Fruit fly (Drosophila melanogaster) whole organism, embryonic: ENCODE data around the gene Aldh.
A peak's percentile ranks its signal among the peaks of the same experiment; 100 is the strongest.

Experiments used
- Blimp-1 ChIP-seq: fragments of 200-800 bp; sonication (Bioruptor generic); optimal IDR thresholded peaks from 3 replicates; lab custom pipeline; 2018; ENCODE audit warnings: missing biosample characterization, missing genetic modification characterization, mild to moderate bottlenecking, moderate library complexity, missing genetic modification reagents
- BtbVII ChIP-seq: fragments of 200-800 bp; sonication (Bioruptor generic); optimal IDR thresholded peaks from 3 replicates; lab custom pipeline; 2017; ENCODE audit warnings: missing biosample characterization, mild to moderate bottlenecking, missing genetic modification characterization
- CG10462 ChIP-seq: fragments of 200-800 bp; sonication (Bioruptor generic); optimal IDR thresholded peaks from 2 replicates; lab custom pipeline; 2016; ENCODE audit warnings: missing biosample characterization, missing genetic modification characterization
- CG10543 ChIP-seq: fragments of 200-800 bp; sonication (Bioruptor generic); optimal IDR thresholded peaks from 3 replicates; lab custom pipeline; 2017; ENCODE audit warnings: missing biosample characterization, mild to moderate bottlenecking, missing genetic modification characterization, moderate library complexity
- CG13894 ChIP-seq: fragments of 200-800 bp; sonication (Bioruptor generic); optimal IDR thresholded peaks from 3 replicates; lab custom pipeline; 2018; ENCODE audit warnings: missing biosample characterization, mild to moderate bottlenecking, missing genetic modification characterization, moderate library complexity
- CG15011 ChIP-seq: fragments of 200-800 bp; sonication (Bioruptor generic); optimal IDR thresholded peaks from 3 replicates; lab custom pipeline; 2018; ENCODE audit warnings: missing biosample characterization, mild to moderate bottlenecking, missing genetic modification characterization
- CG15479 ChIP-seq: fragments of 200-800 bp; sonication (Bioruptor generic); optimal IDR thresholded peaks from 3 replicates; lab custom pipeline; 2019; ENCODE audit warnings: missing biosample characterization, mild to moderate bottlenecking, missing genetic modification characterization, moderate library complexity
- CG17612 ChIP-seq: fragments of 200-800 bp; sonication (Bioruptor generic); IDR thresholded peaks from 2 replicates; pipeline ENCODE4 v1.3.6; 2022; ENCODE audit warnings: missing biosample characterization, missing genetic modification characterization
- CG1792 ChIP-seq: fragments of 200-800 bp; sonication (Bioruptor generic); optimal IDR thresholded peaks from 2 replicates; lab custom pipeline; 2016; ENCODE audit warnings: missing biosample characterization, missing genetic modification characterization
- CG2116 ChIP-seq: fragments of 200-800 bp; sonication (Bioruptor generic); optimal IDR thresholded peaks from 3 replicates; lab custom pipeline; 2018; ENCODE audit warnings: missing biosample characterization, mild to moderate bottlenecking, missing genetic modification characterization
- CG33213 ChIP-seq: fragments of 200-800 bp; sonication (Bioruptor generic); optimal IDR thresholded peaks from 3 replicates; lab custom pipeline; 2016; ENCODE audit warnings: missing biosample characterization, missing genetic modification characterization
- CG34224 ChIP-seq: fragments of 200-800 bp; sonication (Bioruptor generic); IDR thresholded peaks from 3 replicates; pipeline ENCODE4 v1.3.6; 2022; ENCODE audit warnings: missing biosample characterization, missing genetic modification characterization; ENCODE audit not compliant: partially characterized antibody
- CG34376 ChIP-seq: fragments of 200-800 bp; sonication (Bioruptor generic); optimal IDR thresholded peaks from 2 replicates; lab custom pipeline; 2018; ENCODE audit warnings: missing biosample characterization, mild to moderate bottlenecking, missing genetic modification characterization
- CG6272 ChIP-seq: fragments of 200-800 bp; sonication (Bioruptor generic); IDR thresholded peaks from 2 replicates; pipeline ENCODE4 v1.3.6; 2022; ENCODE audit warnings: missing biosample characterization, missing genetic modification characterization
- CG8089 ChIP-seq: fragments of 200-800 bp; sonication (Bioruptor generic); optimal IDR thresholded peaks from 3 replicates; lab custom pipeline; 2016; ENCODE audit warnings: missing biosample characterization, missing genetic modification characterization
- CG8290 ChIP-seq, 3 experiments: fragments of 200-800 bp; sonication (Bioruptor generic); optimal IDR thresholded peaks; 2 replicates each; lab custom pipeline; 2016 to 2019; ENCODE audit warnings: missing biosample characterization in 3 of 3, missing genetic modification characterization in 3 of 3, mild to moderate bottlenecking in 2 of 3, moderate library complexity in 1 of 3
- CG9797 ChIP-seq: fragments of 200-800 bp; sonication (Bioruptor generic); optimal IDR thresholded peaks from 3 replicates; lab custom pipeline; 2018; ENCODE audit warnings: missing biosample characterization, mild to moderate bottlenecking, missing genetic modification characterization
- Dad ChIP-seq: fragments of 200-800 bp; sonication (Bioruptor generic); optimal IDR thresholded peaks from 3 replicates; lab custom pipeline; 2016; ENCODE audit warnings: missing biosample characterization, missing genetic modification characterization
- Dip2 ChIP-seq: fragments of 200-800 bp; sonication (Bioruptor generic); IDR thresholded peaks from 2 replicates; pipeline ENCODE4 v1.3.6; 2022; ENCODE audit warnings: missing biosample characterization, missing genetic modification characterization
- E2f2 ChIP-seq: fragments of 200-800 bp; sonication (Bioruptor generic); IDR thresholded peaks from 2 replicates; pipeline ENCODE4 v1.3.6; 2022; ENCODE audit warnings: missing biosample characterization, missing genetic modification characterization
- Eip74EF ChIP-seq, 2 experiments: fragments of 200-800 bp in 1 of 2; fragments of >200 bp in 1 of 2; sonication (Bioruptor generic) in 1 of 2; optimal IDR thresholded peaks; 2 replicates each; lab custom pipeline; 2017 to 2019; ENCODE audit warnings: missing biosample characterization in 2 of 2, missing genetic modification characterization in 2 of 2, mild to moderate bottlenecking in 1 of 2, moderate library complexity in 1 of 2
- GATAe ChIP-seq: fragments of 200-800 bp; sonication (Bioruptor generic); conservative IDR thresholded peaks from 2 replicates; pipeline ENCODE4 v1.3.6; 2022; ENCODE audit warnings: missing biosample characterization, missing genetic modification characterization
- Hey ChIP-seq: fragments of 200-800 bp; sonication (Bioruptor generic); optimal IDR thresholded peaks from 3 replicates; lab custom pipeline; 2018; ENCODE audit warnings: missing biosample characterization, mild to moderate bottlenecking, missing genetic modification characterization
- HmgZ ChIP-seq: fragments of 200-800 bp; sonication (Bioruptor generic); optimal IDR thresholded peaks from 2 replicates; lab custom pipeline; 2018; ENCODE audit warnings: missing biosample characterization, mild to moderate bottlenecking, missing genetic modification characterization
- NFAT ChIP-seq: fragments of 200-800 bp; sonication (Bioruptor generic); IDR thresholded peaks from 2 replicates; pipeline ENCODE4 v1.3.6; 2022; ENCODE audit warnings: missing biosample characterization, missing genetic modification characterization
- Pdp1 ChIP-seq, 2 experiments: fragments of 200-800 bp; sonication (Bioruptor generic); optimal IDR thresholded peaks; 3 replicates each; lab custom pipeline; 2016; ENCODE audit warnings: missing biosample characterization in 2 of 2, missing genetic modification characterization in 2 of 2, mild to moderate bottlenecking in 1 of 2, moderate library complexity in 1 of 2
- Side ChIP-seq: fragments of 200-800 bp; sonication (Bioruptor generic); optimal IDR thresholded peaks from 2 replicates; lab custom pipeline; 2016; ENCODE audit warnings: missing biosample characterization, missing genetic modification characterization
- al ChIP-seq: fragments of 200-800 bp; sonication (Bioruptor generic); IDR thresholded peaks from 2 replicates; pipeline ENCODE4 v1.3.6; 2022; ENCODE audit warnings: missing biosample characterization, missing genetic modification characterization
- caup ChIP-seq: fragments of 200-800 bp; sonication (Bioruptor generic); optimal IDR thresholded peaks from 3 replicates; lab custom pipeline; 2017; ENCODE audit warnings: missing biosample characterization, mild to moderate bottlenecking, missing genetic modification characterization, moderate library complexity; ENCODE audit not compliant: severe bottlenecking
- cwo ChIP-seq: fragments of 200-800 bp; sonication (Bioruptor generic); optimal IDR thresholded peaks from 3 replicates; lab custom pipeline; 2017; ENCODE audit warnings: missing biosample characterization, missing genetic modification characterization, mild to moderate bottlenecking, moderate library complexity, missing genetic modification reagents
- esg ChIP-seq: fragments of 200-800 bp; sonication (Bioruptor generic); conservative IDR thresholded peaks from 2 replicates; pipeline ENCODE4 v1.3.6; 2022; ENCODE audit warnings: missing biosample characterization, missing genetic modification characterization
- gce ChIP-seq: fragments of 200-800 bp; sonication (Bioruptor generic); IDR thresholded peaks from 3 replicates; pipeline ENCODE4 v1.3.6; 2022; ENCODE audit warnings: missing biosample characterization, missing genetic modification characterization
- grau ChIP-seq: fragments of 200-800 bp; optimal IDR thresholded peaks from 3 replicates; lab custom pipeline; 2019; ENCODE audit warnings: missing biosample characterization, mild to moderate bottlenecking, missing genetic modification characterization, moderate library complexity
- h ChIP-seq: fragments of >200 bp; optimal IDR thresholded peaks from 2 replicates; lab custom pipeline; 2017
- insv ChIP-seq, 2 experiments: fragments of 200-800 bp; sonication (Bioruptor generic); optimal IDR thresholded peaks; 3 replicates each; lab custom pipeline; 2016 to 2018; ENCODE audit warnings: missing biosample characterization in 2 of 2, missing genetic modification characterization in 2 of 2
- inv ChIP-seq: fragments of 200-800 bp; sonication (Bioruptor generic); IDR thresholded peaks from 2 replicates; pipeline ENCODE4 v1.3.6; 2022; ENCODE audit warnings: missing biosample characterization, missing genetic modification characterization; ENCODE audit not compliant: partially characterized antibody
- lilli ChIP-seq: fragments of 200-800 bp; sonication (Bioruptor generic); optimal IDR thresholded peaks from 3 replicates; lab custom pipeline; 2016; ENCODE audit warnings: missing biosample characterization, missing genetic modification characterization
- luna ChIP-seq: fragments of 200-800 bp; sonication (Bioruptor generic); optimal IDR thresholded peaks from 2 replicates; lab custom pipeline; 2016; ENCODE audit warnings: missing biosample characterization, missing genetic modification characterization
- scrt ChIP-seq: fragments of 200-800 bp; sonication (Bioruptor generic); optimal IDR thresholded peaks from 2 replicates; lab custom pipeline; 2018; ENCODE audit warnings: missing biosample characterization, mild to moderate bottlenecking, missing genetic modification characterization, moderate library complexity
- sd ChIP-seq: fragments of 200-800 bp; sonication (Bioruptor generic); optimal IDR thresholded peaks from 3 replicates; lab custom pipeline; 2018; ENCODE audit warnings: missing biosample characterization, mild to moderate bottlenecking, missing genetic modification characterization, moderate library complexity
- shn ChIP-seq: fragments of 200-800 bp; sonication (Bioruptor generic); optimal IDR thresholded peaks from 3 replicates; lab custom pipeline; 2016; ENCODE audit warnings: missing biosample characterization, missing genetic modification characterization
- sim ChIP-seq: fragments of 200-800 bp; sonication (Bioruptor generic); IDR thresholded peaks from 2 replicates; pipeline ENCODE4 v1.3.6; 2022; ENCODE audit warnings: missing biosample characterization, missing genetic modification characterization
- sr ChIP-seq: fragments of 200-800 bp; sonication (Bioruptor generic); IDR thresholded peaks from 3 replicates; pipeline ENCODE4 v1.3.6; 2022; ENCODE audit warnings: missing biosample characterization, missing genetic modification characterization
- sug ChIP-seq: fragments of 200-800 bp; optimal IDR thresholded peaks from 2 replicates; lab custom pipeline; 2019; ENCODE audit warnings: missing biosample characterization, mild to moderate bottlenecking, missing genetic modification characterization, moderate library complexity
- twi ChIP-seq: fragments of 200-800 bp; optimal IDR thresholded peaks from 2 replicates; lab custom pipeline; 2019; ENCODE audit warnings: missing biosample characterization, mild to moderate bottlenecking, missing genetic modification characterization, moderate library complexity
- tx ChIP-seq: fragments of 200-800 bp; sonication (Bioruptor generic); optimal IDR thresholded peaks from 2 replicates; lab custom pipeline; 2016; ENCODE audit warnings: missing biosample characterization, missing genetic modification characterization
- vnd ChIP-seq: fragments of 200-800 bp; sonication (Bioruptor generic); IDR thresholded peaks from 3 replicates; pipeline ENCODE4 v1.3.6; 2022; ENCODE audit warnings: missing biosample characterization, missing genetic modification characterization; ENCODE audit not compliant: partially characterized antibody
- wek ChIP-seq: fragments of 200-800 bp; sonication (Bioruptor generic); optimal IDR thresholded peaks from 3 replicates; lab custom pipeline; 2018; ENCODE audit warnings: missing biosample characterization, mild to moderate bottlenecking, missing genetic modification characterization, moderate library complexity

The Aldh gene

dm6 chr2L:9388924-9389765 is 2.0 kb downstream of the Aldh start (continued):
- TF ChIP-seq CG13894 (peak; percentile 40), vnd (GFP tag; lab: Robert Waterston, UW) (no peak), sd (tag; lab: Kevin White, UChicago) (peak; percentile 7), Dip2 (no peak), Dad (no peak), sr (no peak), esg (GFP tag; lab: Robert Waterston, UW) (no peak), E2f2 (GFP tag; lab: Robert Waterston, UW) (peak; percentile 8; the same call in 1 of the 2 replicates), CG8089 (GFP tag; lab: Kevin White, UChicago) (no peak), CG9797 (GFP tag; lab: Kevin White, UChicago) (no peak), tx (GFP tag; lab: Kevin White, UChicago) (no peak), Blimp-1 (no peak), cwo (GFP tag; lab: Kevin White, UChicago) (peak; percentile 98), luna (GFP tag; lab: Kevin White, UChicago) (no peak), sim (GFP tag; lab: Robert Waterston, UW) (no peak), CG10462 (GFP tag; lab: Kevin White, UChicago) (no peak), CG10543 (GFP tag; lab: Kevin White, UChicago) (peak; percentile 42), GATAe (GFP tag; lab: Robert Waterston, UW) (peak; percentile 62), wek (GFP tag; lab: Kevin White, UChicago) (no peak), lilli (no peak), CG34224 (no peak), shn (GFP tag; lab: Kevin White, UChicago) (no peak), Pdp1 (GFP tag; optimal IDR thresholded peaks at IDR 0.05; lab: Kevin White, UChicago) (peak in 1 of 2 experiments; percentile 97), scrt (GFP tag; lab: Kevin White, UChicago) (no peak), caup (peak; percentile 27), CG15011 (GFP tag; lab: Kevin White, UChicago) (no peak), CG15479 (GFP tag; lab: Kevin White, UChicago) (no peak), NFAT (GFP tag; lab: Robert Waterston, UW) (peak; percentile 46; the same call in 1 of the 2 replicates), twi (tag; lab: Kevin White, UChicago) (no peak), Eip74EF (GFP tag; optimal IDR thresholded peaks at IDR 0.05; lab: Kevin White, UChicago) (no peak), inv (GFP tag; lab: Robert Waterston, UW) (no peak), CG33213 (GFP tag; lab: Kevin White, UChicago) (no peak), gce (GFP tag; lab: Robert Waterston, UW) (no peak), al (GFP tag; lab: Robert Waterston, UW) (no peak), CG34376 (GFP tag; lab: Kevin White, UChicago) (peak; percentile 90), BtbVII (GFP tag; lab: Kevin White, UChicago) (no peak), CG1792 (GFP tag; lab: Kevin White, UChicago) (no peak), grau (no peak), CG2116 (GFP tag; lab: Kevin White, UChicago) (no peak), Hey (tag; lab: Kevin White, UChicago) (peak; percentile 54), CG17612 (GFP tag; lab: Robert Waterston, UW) (no peak), sug (tag; lab: Kevin White, UChicago) (peak; percentile 97), CG8290 (GFP tag; optimal IDR thresholded peaks at IDR 0.05; lab: Kevin White, UChicago) (no peak), CG8290 (tag; optimal IDR thresholded peaks at IDR 0.05; lab: Kevin White, UChicago) (peak in 1 of 2 experiments; percentile 15), Side (no peak), h (no peak), CG6272 (GFP tag; lab: Robert Waterston, UW) (no peak), insv (GFP tag; optimal IDR thresholded peaks at IDR 0.05; lab: Kevin White, UChicago) (no peak), HmgZ (tag; lab: Kevin White, UChicago) (no peak)
